Worm (Caenorhabditis elegans): Measurements from ENCODE around the gene K02E11.7.

ce11 chrV:14240694-14241201 is 13.4 kb downstream of the K02E11.7 start, which contains the start of gene K02E11.10:
- TF ChIP-seq him-1 (tag; optimal IDR thresholded peaks at IDR 0.05): no peak
- no peak for TF ChIP-seq W03F9.2 (tag; optimal IDR thresholded peaks at IDR 0.05)
- no peak for TF ChIP-seq dao-5 (tag; optimal IDR thresholded peaks at IDR 0.05)
